Worm (Caenorhabditis elegans): ENCODE results near the gene gvd-1.

gvd-1 gene

DNA sequence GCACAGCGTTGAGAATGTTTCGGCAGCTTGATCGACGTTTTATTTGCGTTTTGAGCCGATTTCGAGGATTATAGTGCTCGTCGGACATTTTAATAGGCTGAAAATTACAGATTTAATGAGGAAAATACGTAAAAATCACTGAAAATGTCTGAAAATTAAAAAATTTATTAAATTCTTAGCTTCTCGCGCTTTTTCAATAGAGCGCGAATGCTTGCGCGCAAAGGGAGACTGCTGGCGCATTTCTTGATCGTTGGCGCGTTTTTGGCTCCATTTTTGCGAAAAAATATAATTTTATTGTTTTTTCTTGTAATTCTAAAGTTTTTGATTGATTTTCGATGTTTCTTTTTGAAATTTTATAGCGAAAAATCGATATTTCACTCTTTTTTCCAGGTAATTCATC, 46.9 kb downstream of the gvd-1 start, which contains the start of the genes dnsn-1 and C24H12.4 (continued):
- TF ChIP-seq nhr-47 (tag; optimal IDR thresholded peaks at IDR 0.05), result peak; percentile 98
- no peak for TF ChIP-seq nhr-28 (tag; optimal IDR thresholded peaks at IDR 0.05)
- TF ChIP-seq nhr-84 (tag; optimal IDR thresholded peaks at IDR 0.05), result no peak
- peak; percentile 86 for TF ChIP-seq snpc-4 (tag; optimal IDR thresholded peaks at IDR 0.05)
- TF ChIP-seq zip-4 (GFP tag; optimal IDR thresholded peaks at IDR 0.05), result peak; percentile 86
- peak; percentile 94 for TF ChIP-seq lin-14 (GFP tag; optimal IDR thresholded peaks at IDR 0.05)
- TF ChIP-seq mep-1 (tag; optimal IDR thresholded peaks at IDR 0.05), result peak; percentile 99
- TF ChIP-seq ceh-8 (GFP tag; optimal IDR thresholded peaks at IDR 0.05), result peak; percentile 83
- TF ChIP-seq fos-1 (tag; optimal IDR thresholded peaks at IDR 0.05), result peak; percentile 84
- TF ChIP-seq vab-15 (tag; optimal IDR thresholded peaks at IDR 0.05), result peak; percentile 44
- peak; percentile 97 for TF ChIP-seq efl-1 (optimal IDR thresholded peaks at IDR 0.05)
- peak; percentile 95 to 100 for TF ChIP-seq efl-1 (GFP tag; optimal IDR thresholded peaks at IDR 0.05 in 1 of 2)
- TF ChIP-seq blmp-1 (tag; optimal IDR thresholded peaks at IDR 0.05), result peak; percentile 83
- TF ChIP-seq irx-1 (tag; optimal IDR thresholded peaks at IDR 0.05), result peak; percentile 93
- TF ChIP-seq C04F5.9 (tag; optimal IDR thresholded peaks at IDR 0.05), result peak; percentile 87
